Worm (Caenorhabditis elegans): Measurements from ENCODE around the gene sli-1.

ce11 chrX:706490-706889 lies 19.3 kb downstream of the sli-1 start, which contains the start of gene M02A10.1:
- TF ChIP-seq sea-1 (GFP tag; conservative IDR thresholded peaks at IDR 0.05): no peak
- no peak for TF ChIP-seq tbx-37 (GFP tag; conservative IDR thresholded peaks at IDR 0.05)
- TF ChIP-seq F13C5.2 (tag; optimal IDR thresholded peaks at IDR 0.05): no peak
- TF ChIP-seq ama-1 (optimal IDR thresholded peaks at IDR 0.05): no peak
- no peak for TF ChIP-seq B0310.2 (tag; optimal IDR thresholded peaks at IDR 0.05)
- TF ChIP-seq scrt-1 (GFP tag; IDR thresholded peaks at IDR 0.05): no peak
- no peak for TF ChIP-seq ets-7 (tag; optimal IDR thresholded peaks at IDR 0.05)
- no peak for TF ChIP-seq flt-1 (GFP tag; IDR thresholded peaks at IDR 0.05)
